Fruit fly (Drosophila melanogaster) Kc167 (cell line): Measurements from ENCODE around the gene CG43915.

ENCODE experiments used
- Myc ChIP-seq: fragments of >200 bp; optimal IDR thresholded peaks from 2 replicates; lab custom pipeline; 2017; ENCODE audit warnings: missing external identifiers
- Sin3A ChIP-seq: fragments of >200 bp; optimal IDR thresholded peaks from 2 replicates; lab custom pipeline; 2018; ENCODE audit warnings: missing external identifiers
- h ChIP-seq: fragments of >200 bp; optimal IDR thresholded peaks from 3 replicates; lab custom pipeline; 2018; ENCODE audit warnings: missing external identifiers
- insv ChIP-seq: fragments of >200 bp; optimal IDR thresholded peaks from 3 replicates; lab custom pipeline; 2018; ENCODE audit warnings: missing external identifiers
- psq ChIP-seq: fragments of >200 bp; optimal IDR thresholded peaks from 2 replicates; lab custom pipeline; 2017; ENCODE audit warnings: missing external identifiers
- ttk ChIP-seq: sonication (Bioruptor generic); optimal IDR thresholded peaks from 2 replicates; lab custom pipeline; 2017; ENCODE audit warnings: missing external identifiers

- TF ChIP-seq insv (lab: Kevin White, UChicago): no peak
- TF ChIP-seq ttk (lab: Kevin White, UChicago): no peak
- no peak for TF ChIP-seq psq (lab: Kevin White, UChicago)
- no peak for TF ChIP-seq Myc
- TF ChIP-seq h (lab: Kevin White, UChicago): no peak
- no peak for TF ChIP-seq Sin3A (lab: Kevin White, UChicago)
These were observed 37.4 kb downstream of the CG43915 start for dm6 chr3L:4010122-4010521.
